Fruit fly (Drosophila melanogaster): ENCODE results near the gene CG12814.

DNA sequence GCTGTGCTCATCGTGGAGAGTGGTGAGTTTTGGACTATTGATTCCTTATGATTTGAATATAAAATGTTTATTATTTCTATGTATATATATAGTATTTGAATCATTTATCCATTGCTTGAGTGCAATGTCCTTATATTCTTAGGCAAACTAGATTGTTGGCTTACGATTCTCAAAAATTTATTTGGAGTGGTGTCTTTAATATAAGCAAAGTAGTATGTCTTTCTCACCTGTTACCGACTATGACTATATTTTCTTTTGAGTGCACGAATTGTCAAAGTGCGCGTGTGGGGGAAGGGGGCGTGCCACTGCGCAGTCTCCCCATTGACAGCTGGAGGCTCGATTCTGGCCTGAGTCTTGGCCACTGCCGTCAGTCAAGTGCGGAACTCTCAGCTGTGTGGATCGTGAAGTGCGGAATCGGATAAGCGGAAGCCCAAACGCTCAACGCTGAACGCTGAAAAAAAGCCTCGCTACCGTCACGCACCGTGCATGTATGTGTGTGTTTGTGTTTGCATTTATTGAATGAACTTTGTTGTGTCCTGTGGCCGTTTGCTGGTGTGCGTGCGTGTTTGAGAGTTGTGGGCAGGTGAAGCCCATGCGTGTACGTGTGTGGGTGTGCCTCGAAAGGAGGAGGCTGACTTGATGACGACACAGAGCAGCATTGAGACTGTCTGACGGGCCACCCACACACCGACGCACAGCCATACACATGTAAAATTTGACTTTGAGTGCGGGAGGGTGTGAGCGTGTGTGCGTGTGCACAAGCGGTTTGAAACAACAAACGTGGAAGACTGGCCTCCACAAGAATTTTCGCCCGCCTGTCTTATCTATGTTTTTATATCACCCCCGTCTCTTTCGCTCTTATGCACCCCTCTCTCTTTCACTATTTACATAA lies 37.0 kb upstream of the CG12814 start:
- TF ChIP-seq Mnt (GFP tag; optimal IDR thresholded peaks at IDR 0.05) (no peak), CG11617 (GFP tag; optimal IDR thresholded peaks at IDR 0.05) (no peak), CG5204 (GFP tag; optimal IDR thresholded peaks at IDR 0.05) (no peak), CG7101 (tag; optimal IDR thresholded peaks at IDR 0.05) (no peak), kay (GFP tag; ENCODE audit: borderline replicate concordance) (no peak)

Data from whole organism, adult.